Worm (Caenorhabditis elegans): ENCODE measurements around the gene nmt-1.

DNA sequence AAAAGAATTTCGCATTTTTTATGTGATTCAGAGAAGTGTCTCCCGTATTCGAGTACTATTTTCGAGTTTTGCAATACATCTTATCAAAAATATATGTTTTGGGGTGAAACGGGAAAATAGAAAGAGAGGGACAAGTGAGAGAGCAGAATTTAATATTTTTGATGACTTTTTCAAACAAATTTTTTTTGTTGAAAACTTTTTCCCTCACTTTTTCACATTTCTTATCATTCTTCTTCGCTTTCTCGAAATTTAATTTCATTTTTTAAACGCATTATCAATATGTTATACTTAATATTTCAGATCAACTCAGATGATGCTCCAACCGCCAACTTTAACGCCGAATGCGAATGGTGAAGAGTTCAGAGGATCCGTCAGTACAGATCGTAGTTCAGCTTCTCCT lies 35.9 kb downstream of the nmt-1 start, which contains the start of gene attf-4:
- TF ChIP-seq nhr-76 (tag; optimal IDR thresholded peaks at IDR 0.05) (no peak), ceh-43 (GFP tag; optimal IDR thresholded peaks at IDR 0.05) (no peak), ces-1 (GFP tag; optimal IDR thresholded peaks at IDR 0.05) (no peak)
